Fruit fly (Drosophila melanogaster) whole organism, adult: ENCODE data around the gene tral.

Experiments
- CG5204 ChIP-seq: fragments of 200-800 bp; sonication (Bioruptor generic); optimal IDR thresholded peaks from 2 replicates; lab custom pipeline; 2016; ENCODE audit warnings: missing biosample characterization, missing genetic modification characterization
- Mnt ChIP-seq: fragments of 200-800 bp; sonication (Bioruptor generic); optimal IDR thresholded peaks from 2 replicates; lab custom pipeline; 2016; ENCODE audit warnings: missing biosample characterization, mild to moderate bottlenecking, missing genetic modification characterization
- tj ChIP-seq: fragments of 200-800 bp; sonication (Bioruptor generic); optimal IDR thresholded peaks from 3 replicates; lab custom pipeline; 2017; ENCODE audit warnings: missing biosample characterization, mild to moderate bottlenecking, missing genetic modification characterization, moderate library complexity
- toe ChIP-seq: fragments of 200-800 bp; sonication (Bioruptor generic); optimal IDR thresholded peaks from 2 replicates; lab custom pipeline; 2016; ENCODE audit warnings: missing biosample characterization, missing genetic modification characterization

DNA sequence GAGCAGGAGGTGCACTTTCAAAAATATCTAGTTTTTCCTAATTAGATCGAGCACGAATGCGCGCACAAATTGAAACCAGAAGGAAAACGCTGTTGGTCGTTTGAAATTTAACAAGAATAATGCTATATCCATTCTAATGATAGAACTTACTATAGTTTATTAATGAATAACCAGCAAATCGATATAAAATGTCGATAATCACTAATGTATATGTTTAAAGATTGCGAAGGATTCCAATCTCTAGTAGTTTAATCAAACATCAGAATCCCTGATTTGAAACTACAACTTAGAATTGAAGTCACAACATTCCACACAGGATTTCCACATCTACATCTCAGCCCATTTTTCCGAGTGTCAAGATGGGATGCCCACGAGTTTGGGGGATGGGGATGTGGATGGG is 50.6 kb downstream of the tral start:
- TF ChIP-seq toe (GFP tag; lab: Kevin White, UChicago) (no peak), tj (no peak), CG5204 (GFP tag; lab: Kevin White, UChicago) (no peak), Mnt (GFP tag; lab: Kevin White, UChicago) (no peak)
